Fruit fly (Drosophila melanogaster) whole organism, embryonic: Measurements from ENCODE around the gene CG9270.

Experiments
- Antp ChIP-seq: fragments of 200-800 bp; sonication (Bioruptor generic); optimal IDR thresholded peaks from 3 replicates; lab custom pipeline; 2016; ENCODE audit warnings: missing biosample characterization, missing genetic modification characterization
- Bgb ChIP-seq: fragments of 200-800 bp; sonication (Bioruptor generic); IDR thresholded peaks from 2 replicates; pipeline ENCODE4 v1.3.6; 2022; ENCODE audit warnings: missing biosample characterization, missing genetic modification characterization; ENCODE audit not compliant: partially characterized antibody
- CG10654 ChIP-seq: fragments of 200-800 bp; sonication (Bioruptor generic); optimal IDR thresholded peaks from 2 replicates; lab custom pipeline; 2016; ENCODE audit warnings: missing biosample characterization, missing genetic modification characterization
- CG11696 ChIP-seq: fragments of 200-800 bp; sonication (Bioruptor generic); IDR thresholded peaks from 2 replicates; pipeline ENCODE4 v1.3.6; 2022; ENCODE audit warnings: missing biosample characterization, missing genetic modification characterization
- CG17359 ChIP-seq: fragments of 200-800 bp; sonication (Bioruptor generic); optimal IDR thresholded peaks from 3 replicates; lab custom pipeline; 2018; ENCODE audit warnings: missing biosample characterization, mild to moderate bottlenecking, missing genetic modification characterization, moderate library complexity
- CG18764 ChIP-seq: fragments of 200-800 bp; sonication (Bioruptor generic); optimal IDR thresholded peaks from 3 replicates; lab custom pipeline; 2016; ENCODE audit warnings: missing biosample characterization, missing genetic modification characterization
- CG2199 ChIP-seq: fragments of 200-800 bp; sonication (Bioruptor generic); IDR thresholded peaks from 3 replicates; pipeline ENCODE4 v1.3.6; 2022; ENCODE audit warnings: missing biosample characterization, missing genetic modification characterization
- CG2889 ChIP-seq: fragments of 200-800 bp; sonication (Bioruptor generic); IDR thresholded peaks from 3 replicates; pipeline ENCODE4 v1.3.6; 2022; ENCODE audit warnings: missing biosample characterization, missing genetic modification characterization
- CG3281 ChIP-seq: fragments of 200-800 bp; sonication (Bioruptor generic); optimal IDR thresholded peaks from 3 replicates; lab custom pipeline; 2017; ENCODE audit warnings: missing biosample characterization, mild to moderate bottlenecking, missing genetic modification characterization
- CG34376 ChIP-seq: fragments of 200-800 bp; sonication (Bioruptor generic); optimal IDR thresholded peaks from 2 replicates; lab custom pipeline; 2018; ENCODE audit warnings: missing biosample characterization, mild to moderate bottlenecking, missing genetic modification characterization
- CG34422 ChIP-seq: fragments of 200-800 bp; sonication (Bioruptor generic); IDR thresholded peaks from 3 replicates; pipeline ENCODE4 v1.3.6; 2022; ENCODE audit warnings: missing biosample characterization, missing genetic modification characterization
- CG3726 ChIP-seq: fragments of 200-800 bp; sonication (Bioruptor generic); IDR thresholded peaks from 3 replicates; pipeline ENCODE4, ENCODE4 v1.3.6; 2022; ENCODE audit warnings: missing biosample characterization, missing genetic modification characterization
- CG3995 ChIP-seq: fragments of 200-800 bp; sonication (Bioruptor generic); optimal IDR thresholded peaks from 3 replicates; lab custom pipeline; 2016; ENCODE audit warnings: missing biosample characterization, missing genetic modification characterization
- CG6689 ChIP-seq: fragments of 200-800 bp; sonication (Bioruptor generic); IDR thresholded peaks from 2 replicates; pipeline ENCODE4 v1.3.6; 2022; ENCODE audit warnings: missing biosample characterization, missing genetic modification characterization
- CG6765 ChIP-seq: fragments of 200-800 bp; sonication (Bioruptor generic); optimal IDR thresholded peaks from 3 replicates; lab custom pipeline; 2017; ENCODE audit warnings: missing biosample characterization, mild to moderate bottlenecking, missing genetic modification characterization
- CG7786 ChIP-seq: fragments of 200-800 bp; sonication (Bioruptor generic); optimal IDR thresholded peaks from 2 replicates; lab custom pipeline; 2016; ENCODE audit warnings: missing biosample characterization, missing genetic modification characterization
- CG8388 ChIP-seq: fragments of 200-800 bp; sonication (Bioruptor generic); optimal IDR thresholded peaks from 2 replicates; lab custom pipeline; 2019; ENCODE audit warnings: missing biosample characterization, mild to moderate bottlenecking, missing genetic modification characterization, moderate library complexity
- CG8924 ChIP-seq: fragments of 200-800 bp; optimal IDR thresholded peaks from 3 replicates; lab custom pipeline; 2019; ENCODE audit warnings: missing biosample characterization, mild to moderate bottlenecking, missing genetic modification characterization, moderate library complexity
- CG8944 ChIP-seq: fragments of 200-800 bp; sonication (Bioruptor generic); optimal IDR thresholded peaks from 3 replicates; lab custom pipeline; 2016; ENCODE audit warnings: missing biosample characterization, missing genetic modification characterization
- CTCF ChIP-seq: fragments of 200-800 bp; sonication (Bioruptor generic); optimal IDR thresholded peaks from 2 replicates; lab custom pipeline; 2017; ENCODE audit warnings: missing biosample characterization, mild to moderate bottlenecking, missing genetic modification characterization, moderate library complexity
- Dek ChIP-seq: fragments of 200-800 bp; sonication (Bioruptor generic); optimal IDR thresholded peaks from 3 replicates; lab custom pipeline; 2019; ENCODE audit warnings: missing biosample characterization, mild to moderate bottlenecking, missing genetic modification characterization, moderate library complexity
- HmgD ChIP-seq: fragments of 200-800 bp; sonication (Bioruptor generic); optimal IDR thresholded peaks from 3 replicates; lab custom pipeline; 2016; ENCODE audit warnings: missing biosample characterization, missing genetic modification characterization
- MBD-R2 ChIP-seq: fragments of 200-800 bp; sonication (Bioruptor generic); IDR thresholded peaks from 2 replicates; pipeline ENCODE4 v1.3.6; 2022; ENCODE audit warnings: missing biosample characterization, missing genetic modification characterization
- NC2β ChIP-seq: fragments of 200-800 bp; sonication (Bioruptor generic); optimal IDR thresholded peaks from 2 replicates; lab custom pipeline; 2016; ENCODE audit warnings: missing biosample characterization, missing genetic modification characterization
- Oaz ChIP-seq: fragments of 200-800 bp; sonication (Bioruptor generic); IDR thresholded peaks from 2 replicates; pipeline ENCODE4 v1.3.6; 2022; ENCODE audit warnings: missing biosample characterization, missing genetic modification characterization
- Oli ChIP-seq: fragments of 200-800 bp; sonication (Bioruptor generic); optimal IDR thresholded peaks from 2 replicates; lab custom pipeline; 2018; ENCODE audit warnings: missing biosample characterization, mild to moderate bottlenecking, missing genetic modification characterization, moderate library complexity
- Optix ChIP-seq: fragments of 200-800 bp; sonication (Bioruptor generic); IDR thresholded peaks from 3 replicates; pipeline ENCODE4 v1.3.6; 2022; ENCODE audit warnings: missing biosample characterization, missing genetic modification characterization
- Usf ChIP-seq: fragments of 200-800 bp; sonication (Bioruptor generic); optimal IDR thresholded peaks from 2 replicates; lab custom pipeline; 2017; ENCODE audit warnings: missing genotype, missing biosample characterization, missing genetic modification characterization
- Xrp1 ChIP-seq: fragments of 200-800 bp; sonication (Bioruptor generic); IDR thresholded peaks from 2 replicates; pipeline ENCODE4 v1.3.6; 2022; ENCODE audit warnings: missing biosample characterization, missing genetic modification characterization
- ato ChIP-seq: fragments of 200-800 bp; sonication (Bioruptor generic); IDR thresholded peaks from 2 replicates; pipeline ENCODE4 v1.3.6; 2022; ENCODE audit warnings: missing biosample characterization, missing genetic modification characterization; ENCODE audit not compliant: partially characterized antibody
- cas ChIP-seq: fragments of 200-800 bp; sonication (Bioruptor generic); IDR thresholded peaks from 2 replicates; pipeline ENCODE4 v1.3.6; 2022; ENCODE audit warnings: missing biosample characterization, missing genetic modification characterization
- cato ChIP-seq: fragments of 200-800 bp; sonication (Bioruptor generic); optimal IDR thresholded peaks from 2 replicates; lab custom pipeline; 2016; ENCODE audit warnings: missing biosample characterization, missing genetic modification characterization, borderline replicate concordance
- danr ChIP-seq: fragments of 200-800 bp; sonication (Bioruptor generic); IDR thresholded peaks from 2 replicates; pipeline ENCODE4 v1.3.6; 2022; ENCODE audit warnings: missing biosample characterization, missing genetic modification characterization
- dmrt99B ChIP-seq: fragments of 200-800 bp; sonication (Bioruptor generic); optimal IDR thresholded peaks from 2 replicates; lab custom pipeline; 2018; ENCODE audit warnings: missing biosample characterization, mild to moderate bottlenecking, missing genetic modification characterization, moderate library complexity
- eve ChIP-seq, 2 experiments: fragments of >200 bp; optimal IDR thresholded peaks; 2 replicates each; lab custom pipeline; 2017; ENCODE audit warnings: missing biosample characterization in 2 of 2, missing genetic modification characterization in 2 of 2
- hkb ChIP-seq, 2 experiments: fragments of 200-800 bp in 1 of 2; fragments of >200 bp in 1 of 2; sonication (Bioruptor generic) in 1 of 2; IDR thresholded peaks in 1 of 2; optimal IDR thresholded peaks in 1 of 2; 2 replicates each; pipeline versions ENCODE4 v1.3.6 to Lab custom; 2017 to 2022; ENCODE audit warnings: missing biosample characterization in 1 of 2, missing genetic modification characterization in 1 of 2
- hth ChIP-seq: fragments of >200 bp; optimal IDR thresholded peaks from 2 replicates; lab custom pipeline; 2017; ENCODE audit warnings: inconsistent platforms
- ken ChIP-seq: fragments of 200-800 bp; sonication (Bioruptor generic); IDR thresholded peaks from 3 replicates; pipeline ENCODE4 v1.3.6; 2022; ENCODE audit warnings: missing biosample characterization, missing genetic modification characterization
- nau ChIP-seq: fragments of 200-800 bp; sonication (Bioruptor generic); optimal IDR thresholded peaks from 3 replicates; lab custom pipeline; 2017; ENCODE audit warnings: missing biosample characterization, mild to moderate bottlenecking, missing genetic modification characterization, missing genetic modification reagents
- pb ChIP-seq: fragments of 200-800 bp; sonication (Bioruptor generic); optimal IDR thresholded peaks from 3 replicates; lab custom pipeline; 2016; ENCODE audit warnings: missing biosample characterization, missing genetic modification characterization
- pita ChIP-seq: fragments of 200-800 bp; sonication (Bioruptor generic); optimal IDR thresholded peaks from 2 replicates; lab custom pipeline; 2017; ENCODE audit warnings: missing biosample characterization, mild to moderate bottlenecking, missing genetic modification characterization
- prd ChIP-seq, 3 experiments: fragments of >200 bp in 2 of 3; fragments of 200-800 bp in 1 of 3; sonication (Bioruptor generic) in 1 of 3; optimal IDR thresholded peaks in 2 of 3; IDR thresholded peaks in 1 of 3; 2 replicates in 2 of 3; 3 replicates in 1 of 3; pipeline versions ENCODE4 v1.3.6 to Lab custom; 2017 to 2022; ENCODE audit warnings: missing biosample characterization in 1 of 3, missing genetic modification characterization in 1 of 3
- pros ChIP-seq: fragments of 200-800 bp; sonication (Bioruptor generic); optimal IDR thresholded peaks from 3 replicates; lab custom pipeline; 2019; ENCODE audit warnings: missing biosample characterization, mild to moderate bottlenecking, missing genetic modification characterization, moderate library complexity
- sc ChIP-seq, 3 experiments: fragments of >200 bp in 2 of 3; fragments of 200-800 bp in 1 of 3; sonication (Bioruptor generic) in 1 of 3; optimal IDR thresholded peaks; 2 replicates in 2 of 3; 3 replicates in 1 of 3; lab custom pipeline; 2017; ENCODE audit warnings: mild to moderate bottlenecking in 1 of 3, missing biosample characterization in 1 of 3, missing genetic modification characterization in 1 of 3, missing genetic modification reagents in 1 of 3
- sens ChIP-seq: fragments of 200-800 bp; sonication (Bioruptor generic); peaks from one replicate; lab custom pipeline; 2016; ENCODE audit warnings: missing biosample characterization, missing genetic modification characterization
- slbo ChIP-seq: fragments of 200-800 bp; sonication (Bioruptor generic); IDR thresholded peaks from 2 replicates; pipeline ENCODE4 v1.3.6; 2022; ENCODE audit warnings: missing biosample characterization, missing genetic modification characterization
- sna ChIP-seq: fragments of 200-800 bp; sonication (Bioruptor generic); IDR thresholded peaks from 2 replicates; pipeline ENCODE4 v1.3.6; 2022; ENCODE audit warnings: missing biosample characterization, missing genetic modification characterization; ENCODE audit not compliant: partially characterized antibody
- tap ChIP-seq: fragments of 200-800 bp; optimal IDR thresholded peaks from 3 replicates; lab custom pipeline; 2019; ENCODE audit warnings: missing biosample characterization, mild to moderate bottlenecking, missing genetic modification characterization, moderate library complexity
- tgo ChIP-seq: fragments of 200-800 bp; sonication (Bioruptor generic); IDR thresholded peaks from 3 replicates; pipeline ENCODE4 v1.3.6; 2022; ENCODE audit warnings: missing biosample characterization, missing genetic modification characterization
- trem ChIP-seq: fragments of 200-800 bp; optimal IDR thresholded peaks from 3 replicates; lab custom pipeline; 2019; ENCODE audit warnings: missing biosample characterization, mild to moderate bottlenecking, missing genetic modification characterization, moderate library complexity
- tup ChIP-seq: fragments of 200-800 bp; sonication (Bioruptor generic); optimal IDR thresholded peaks from 2 replicates; lab custom pipeline; 2016; ENCODE audit warnings: missing biosample characterization, mild to moderate bottlenecking, missing genetic modification characterization, moderate library complexity

Gene CG9270

dm6 chr2L:20918733-20919132, 15.2 kb downstream of the CG9270 start, which contains the start of the genes CG43739 and sky (continued):
- TF ChIP-seq CG3995: peak; percentile 36
- TF ChIP-seq Optix (GFP tag; lab: Robert Waterston, UW): no peak
- no peak for TF ChIP-seq cato (GFP tag; lab: Kevin White, UChicago)
- TF ChIP-seq CG3281 (GFP tag; lab: Kevin White, UChicago): no peak
- TF ChIP-seq CG18764: no peak
- TF ChIP-seq CG2889 (GFP tag; lab: Robert Waterston, UW): no peak
- TF ChIP-seq HmgD: peak; percentile 72
- no peak for TF ChIP-seq CG8944 (GFP tag; lab: Kevin White, UChicago)
- TF ChIP-seq CTCF (GFP tag; lab: Kevin White, UChicago): peak; percentile 18
- TF ChIP-seq NC2β (GFP tag; lab: Kevin White, UChicago): peak; percentile 17
- TF ChIP-seq Oli (tag; lab: Kevin White, UChicago): no peak
- TF ChIP-seq prd (optimal IDR thresholded peaks at IDR 0.05; lab: Kevin White, UChicago): no peak
- TF ChIP-seq prd (GFP tag; IDR thresholded peaks at IDR 0.05; lab: Robert Waterston, UW): peak; percentile 36; the same call in 1 of the 3 replicates
- peak; percentile 17 for TF ChIP-seq CG10654 (GFP tag; lab: Kevin White, UChicago)
- peak; percentile 52 for TF ChIP-seq trem
- TF ChIP-seq Bgb: peak; percentile 92
- no peak for TF ChIP-seq CG2199 (GFP tag; lab: Robert Waterston, UW)
- peak; percentile 73 for TF ChIP-seq slbo (GFP tag; lab: Robert Waterston, UW)
- peak; percentile 73 for TF ChIP-seq sna
- peak; percentile 31; the same call in 1 of the 2 replicates for TF ChIP-seq CG11696 (GFP tag; lab: Robert Waterston, UW)
- peak; percentile 73 for TF ChIP-seq ato (GFP tag; lab: Robert Waterston, UW)
- no peak for TF ChIP-seq hth (lab: Kevin White, UChicago)
- TF ChIP-seq Usf: no peak
- TF ChIP-seq CG34376: no peak
- TF ChIP-seq pros (GFP tag; lab: Kevin White, UChicago): no peak
- peak; percentile 54 for TF ChIP-seq Antp (GFP tag; lab: Kevin White, UChicago)
- TF ChIP-seq tgo (GFP tag; lab: Robert Waterston, UW): peak; percentile 35; the same call in 1 of the 3 replicates
- TF ChIP-seq CG8924 (tag; lab: Kevin White, UChicago): no peak
- no peak for TF ChIP-seq cas (GFP tag; lab: Robert Waterston, UW)
- TF ChIP-seq MBD-R2: peak; percentile 50
- peak; percentile 74 for TF ChIP-seq sens
- TF ChIP-seq tup: no peak
- TF ChIP-seq pita (GFP tag; lab: Kevin White, UChicago): no peak
- TF ChIP-seq ken (GFP tag; lab: Robert Waterston, UW): no peak
- no peak for TF ChIP-seq sc (optimal IDR thresholded peaks at IDR 0.05; lab: Kevin White, UChicago)
- no peak for TF ChIP-seq sc (GFP tag; optimal IDR thresholded peaks at IDR 0.05; lab: Kevin White, UChicago)
- no peak for TF ChIP-seq CG3726 (GFP tag; lab: Robert Waterston, UW)
- TF ChIP-seq eve (GFP tag; optimal IDR thresholded peaks at IDR 0.05; lab: Kevin White, UChicago): no peak
- peak; percentile 54; the same call in 1 of the 3 replicates for TF ChIP-seq CG34422 (GFP tag; lab: Robert Waterston, UW)
- no peak for TF ChIP-seq Xrp1 (GFP tag; lab: Robert Waterston, UW)
- no peak for TF ChIP-seq dmrt99B (tag; lab: Kevin White, UChicago)
- no peak for TF ChIP-seq CG17359 (tag; lab: Kevin White, UChicago)
- no peak for TF ChIP-seq danr (GFP tag; lab: Robert Waterston, UW)
- no peak for TF ChIP-seq tap (tag; lab: Kevin White, UChicago)
- TF ChIP-seq hkb (optimal IDR thresholded peaks at IDR 0.05; lab: Kevin White, UChicago): no peak
- 0 out of 2 replicates have a peak, but pooled peaks have one; percentile 30 for TF ChIP-seq hkb (GFP tag; IDR thresholded peaks at IDR 0.05; lab: Robert Waterston, UW)
- no peak for TF ChIP-seq Oaz (GFP tag; lab: Robert Waterston, UW)
- no peak for TF ChIP-seq CG7786
- no peak for TF ChIP-seq pb (GFP tag; lab: Kevin White, UChicago)
- no peak for TF ChIP-seq CG8388
- no peak for TF ChIP-seq CG6765
- no peak for TF ChIP-seq CG6689 (GFP tag; lab: Robert Waterston, UW)
- no peak for TF ChIP-seq Dek (tag; lab: Kevin White, UChicago)
- TF ChIP-seq nau (GFP tag; lab: Kevin White, UChicago): no peak
